Fruit fly (Drosophila melanogaster): ENCODE measurements around the gene Saf6.
A peak's percentile ranks its signal among the peaks of the same experiment; 100 is the strongest.

Gene Saf6

dm6 chr2L:856001-856400 lies 40.3 kb upstream of the Saf6 start (continued):
- TF ChIP-seq CG15696 (tag; optimal IDR thresholded peaks at IDR 0.05) (peak; percentile 39), HLHmδ (GFP tag; optimal IDR thresholded peaks at IDR 0.05) (peak; percentile 74), Dll (GFP tag; IDR thresholded peaks at IDR 0.05; ENCODE audit: partially characterized antibody) (no peak), usp (GFP tag; optimal IDR thresholded peaks at IDR 0.05) (no peak), CG3281 (GFP tag; optimal IDR thresholded peaks at IDR 0.05) (peak; percentile 29), vvl (GFP tag; IDR thresholded peaks at IDR 0.05) (no peak), CG9727 (GFP tag; optimal IDR thresholded peaks at IDR 0.05) (no peak), lab (GFP tag; optimal IDR thresholded peaks at IDR 0.05) (peak; percentile 73), h (optimal IDR thresholded peaks at IDR 0.05) (no peak), CG32772 (GFP tag; IDR thresholded peaks at IDR 0.05) (no peak), CG12104 (GFP tag; optimal IDR thresholded peaks at IDR 0.05) (no peak), fd64A (GFP tag; optimal IDR thresholded peaks at IDR 0.05) (peak; percentile 60), Rfx (GFP tag; IDR thresholded peaks at IDR 0.05) (peak; percentile 40; the same call in 1 of the 2 replicates), Fer1 (GFP tag; optimal IDR thresholded peaks at IDR 0.05) (peak; percentile 46), ara (GFP tag; IDR thresholded peaks at IDR 0.05) (peak; percentile 46; the same call in 1 of the 2 replicates), CG10959 (GFP tag; IDR thresholded peaks at IDR 0.05) (no peak), caup (GFP tag; optimal IDR thresholded peaks at IDR 0.05; ENCODE audit: severe bottlenecking) (peak; percentile 38), Hmr (GFP tag; optimal IDR thresholded peaks at IDR 0.05) (peak; percentile 14), CG15514 (GFP tag; optimal IDR thresholded peaks at IDR 0.05) (peak; percentile 52), CG12769 (tag; optimal IDR thresholded peaks at IDR 0.05) (peak; percentile 60), Meics (GFP tag; optimal IDR thresholded peaks at IDR 0.05) (peak; percentile 21), oc (tag; optimal IDR thresholded peaks at IDR 0.05) (peak; percentile 22), Trl (optimal IDR thresholded peaks at IDR 0.05) (no peak), Trl (GFP tag; optimal IDR thresholded peaks at IDR 0.05) (peak; percentile 6), CG12942 (GFP tag; optimal IDR thresholded peaks at IDR 0.05) (no peak), chm (GFP tag; IDR thresholded peaks at IDR 0.05) (peak; percentile 45; the same call in 1 of the 2 replicates), CG1603 (tag; optimal IDR thresholded peaks at IDR 0.05) (peak; percentile 43), YL-1 (GFP tag; optimal IDR thresholded peaks at IDR 0.05) (peak; percentile 3), CG1233 (GFP tag; optimal IDR thresholded peaks at IDR 0.05) (peak; percentile 36), crol (GFP tag; IDR thresholded peaks at IDR 0.05) (0 out of 2 replicates have a peak, but pooled peaks have one; percentile 26), CG6254 (GFP tag; optimal IDR thresholded peaks at IDR 0.05) (peak; percentile 21), bsh (GFP tag; optimal IDR thresholded peaks at IDR 0.05) (peak in 1 of 2 experiments; percentile 37), Mes4 (GFP tag; optimal IDR thresholded peaks at IDR 0.05) (no peak), sens-2 (GFP tag; IDR thresholded peaks at IDR 0.05) (no peak), onecut (GFP tag; IDR thresholded peaks at IDR 0.05) (0 out of 2 replicates have a peak, but pooled peaks have one; percentile 32), wek (GFP tag; optimal IDR thresholded peaks at IDR 0.05) (peak; percentile 25), Med (GFP tag) (peak; percentile 75), zen2 (GFP tag; IDR thresholded peaks at IDR 0.05; ENCODE audit: partially characterized antibody) (no peak), CG11456 (GFP tag; IDR thresholded peaks at IDR 0.05) (0 out of 3 replicates have a peak, but pooled peaks have one; percentile 3), CG2678 (tag; optimal IDR thresholded peaks at IDR 0.05) (peak; percentile 41), Oaz (GFP tag; IDR thresholded peaks at IDR 0.05) (no peak), ap (GFP tag; IDR thresholded peaks at IDR 0.05) (no peak), Atf3 (GFP tag; optimal IDR thresholded peaks at IDR 0.05) (no peak), CG11085 (GFP tag; IDR thresholded peaks at IDR 0.05) (no peak), hkb (optimal IDR thresholded peaks at IDR 0.05) (no peak), hkb (GFP tag; IDR thresholded peaks at IDR 0.05) (peak; percentile 64; the same call in 1 of the 2 replicates), pfk (GFP tag; optimal IDR thresholded peaks at IDR 0.05) (peak; percentile 16), H2.0 (GFP tag; IDR thresholded peaks at IDR 0.05) (no peak), ranshi (GFP tag; IDR thresholded peaks at IDR 0.05) (no peak), Hand (GFP tag; optimal IDR thresholded peaks at IDR 0.05) (no peak)
